Fruit fly (Drosophila melanogaster) whole organism, embryonic: ENCODE data around the gene timeout.
A peak's percentile ranks its signal among the peaks of the same experiment; 100 is the strongest.

Experiments
- Atf6 ChIP-seq: fragments of 200-800 bp; sonication (Bioruptor generic); IDR thresholded peaks from 2 replicates; pipeline ENCODE4 v1.3.6; 2022; ENCODE audit warnings: missing biosample characterization, missing genetic modification characterization
- CG10431 ChIP-seq: fragments of 200-800 bp; sonication (Bioruptor generic); optimal IDR thresholded peaks from 3 replicates; lab custom pipeline; 2018; ENCODE audit warnings: missing biosample characterization, mild to moderate bottlenecking, missing genetic modification characterization
- CG11093 ChIP-seq: fragments of 200-800 bp; sonication (Bioruptor generic); IDR thresholded peaks from 3 replicates; pipeline ENCODE4 v1.3.6; 2022; ENCODE audit warnings: missing biosample characterization, missing genetic modification characterization
- CG12942 ChIP-seq: fragments of 200-800 bp; sonication (Bioruptor generic); optimal IDR thresholded peaks from 3 replicates; lab custom pipeline; 2016; ENCODE audit warnings: missing biosample characterization, missing genetic modification characterization
- CG13424 ChIP-seq: fragments of 200-800 bp; sonication (Bioruptor generic); optimal IDR thresholded peaks from 2 replicates; lab custom pipeline; 2019; ENCODE audit warnings: missing biosample characterization, mild to moderate bottlenecking, missing genetic modification characterization, moderate library complexity
- CG15479 ChIP-seq: fragments of 200-800 bp; sonication (Bioruptor generic); optimal IDR thresholded peaks from 3 replicates; lab custom pipeline; 2019; ENCODE audit warnings: missing biosample characterization, mild to moderate bottlenecking, missing genetic modification characterization, moderate library complexity
- CG15514 ChIP-seq: fragments of 200-800 bp; sonication (Bioruptor generic); optimal IDR thresholded peaks from 3 replicates; lab custom pipeline; 2017; ENCODE audit warnings: missing biosample characterization, missing genetic modification characterization, mild to moderate bottlenecking, moderate library complexity, missing genetic modification reagents
- CG18262 ChIP-seq: fragments of 200-800 bp; optimal IDR thresholded peaks from 3 replicates; lab custom pipeline; 2019; ENCODE audit warnings: missing biosample characterization, mild to moderate bottlenecking, missing genetic modification characterization, moderate library complexity
- CG30403 ChIP-seq: fragments of 200-800 bp; sonication (Bioruptor generic); optimal IDR thresholded peaks from 3 replicates; lab custom pipeline; 2016; ENCODE audit warnings: missing biosample characterization, missing genetic modification characterization
- CG30431 ChIP-seq: fragments of 200-800 bp; sonication (Bioruptor generic); optimal IDR thresholded peaks from 2 replicates; lab custom pipeline; 2017; ENCODE audit warnings: missing biosample characterization, missing genetic modification characterization
- CG4404 ChIP-seq: fragments of 200-800 bp; sonication (Bioruptor generic); IDR thresholded peaks from 2 replicates; pipeline ENCODE4 v1.3.6; 2022; ENCODE audit warnings: missing biosample characterization, missing genetic modification characterization
- CG4617 ChIP-seq: fragments of 200-800 bp; sonication (Bioruptor generic); optimal IDR thresholded peaks from 3 replicates; lab custom pipeline; 2016; ENCODE audit warnings: missing biosample characterization, missing genetic modification characterization, borderline replicate concordance
- CG6791 ChIP-seq: fragments of 200-800 bp; sonication (Bioruptor generic); IDR thresholded peaks from 3 replicates; pipeline ENCODE4 v1.3.6; 2022; ENCODE audit warnings: missing biosample characterization, missing genetic modification characterization; ENCODE audit not compliant: partially characterized antibody
- CG6854 ChIP-seq: fragments of 200-800 bp; sonication (Bioruptor generic); optimal IDR thresholded peaks from 3 replicates; lab custom pipeline; 2017; ENCODE audit warnings: missing biosample characterization, mild to moderate bottlenecking, missing genetic modification characterization
- CG7357 ChIP-seq: fragments of 200-800 bp; sonication (Bioruptor generic); IDR thresholded peaks from 3 replicates; pipeline ENCODE4 v1.3.6; 2022; ENCODE audit warnings: missing biosample characterization, missing genetic modification characterization
- CG7963 ChIP-seq: fragments of 200-800 bp; sonication (Bioruptor generic); IDR thresholded peaks from 3 replicates; pipeline ENCODE4 v1.3.6; 2022; ENCODE audit warnings: missing biosample characterization, missing genetic modification characterization; ENCODE audit not compliant: partially characterized antibody
- CG8281 ChIP-seq: fragments of 200-800 bp; sonication (Bioruptor generic); optimal IDR thresholded peaks from 2 replicates; lab custom pipeline; 2018; ENCODE audit warnings: missing biosample characterization, mild to moderate bottlenecking, missing genetic modification characterization, moderate library complexity
- CG8765 ChIP-seq: fragments of 200-800 bp; sonication (Bioruptor generic); IDR thresholded peaks from 2 replicates; pipeline ENCODE4 v1.3.6; 2022; ENCODE audit warnings: missing biosample characterization, missing genetic modification characterization
- Dref ChIP-seq: fragments of 200-800 bp; sonication (Bioruptor generic); IDR thresholded peaks from 2 replicates; pipeline ENCODE4 v1.3.6; 2022; ENCODE audit warnings: missing biosample characterization, missing genetic modification characterization
- E2f1 ChIP-seq: fragments of 200-800 bp; sonication (Bioruptor generic); IDR thresholded peaks from 2 replicates; pipeline ENCODE4 v1.3.6; 2022; ENCODE audit warnings: missing biosample characterization, missing genetic modification characterization
- E2f2 ChIP-seq: fragments of 200-800 bp; sonication (Bioruptor generic); IDR thresholded peaks from 2 replicates; pipeline ENCODE4 v1.3.6; 2022; ENCODE audit warnings: missing biosample characterization, missing genetic modification characterization
- Eip74EF ChIP-seq, 2 experiments: fragments of 200-800 bp in 1 of 2; fragments of >200 bp in 1 of 2; sonication (Bioruptor generic) in 1 of 2; optimal IDR thresholded peaks; 2 replicates each; lab custom pipeline; 2017 to 2019; ENCODE audit warnings: missing biosample characterization in 2 of 2, missing genetic modification characterization in 2 of 2, mild to moderate bottlenecking in 1 of 2, moderate library complexity in 1 of 2
- HLH54F ChIP-seq: fragments of 200-800 bp; sonication (Bioruptor generic); optimal IDR thresholded peaks from 3 replicates; lab custom pipeline; 2016; ENCODE audit warnings: missing biosample characterization, missing genetic modification characterization
- Hey ChIP-seq: fragments of 200-800 bp; sonication (Bioruptor generic); optimal IDR thresholded peaks from 3 replicates; lab custom pipeline; 2018; ENCODE audit warnings: missing biosample characterization, mild to moderate bottlenecking, missing genetic modification characterization
- Hr78 ChIP-seq, 2 experiments: fragments of 200-800 bp in 1 of 2; fragments of >200 bp in 1 of 2; sonication (Bioruptor generic) in 1 of 2; optimal IDR thresholded peaks; 2 replicates each; lab custom pipeline; 2017 to 2019; ENCODE audit warnings: missing biosample characterization in 2 of 2, missing genetic modification characterization in 2 of 2, mild to moderate bottlenecking in 1 of 2, moderate library complexity in 1 of 2
- Jarid2 ChIP-seq: fragments of 200-800 bp; sonication (Bioruptor generic); optimal IDR thresholded peaks from 3 replicates; lab custom pipeline; 2017; ENCODE audit warnings: mild to moderate bottlenecking, missing biosample characterization, missing genetic modification reagents, missing genetic modification characterization
- MTF-1 ChIP-seq: fragments of 200-800 bp; sonication (Bioruptor generic); optimal IDR thresholded peaks from 2 replicates; lab custom pipeline; 2018; ENCODE audit warnings: missing biosample characterization, mild to moderate bottlenecking, missing genetic modification characterization, borderline replicate concordance
- NFAT ChIP-seq: fragments of 200-800 bp; sonication (Bioruptor generic); IDR thresholded peaks from 2 replicates; pipeline ENCODE4 v1.3.6; 2022; ENCODE audit warnings: missing biosample characterization, missing genetic modification characterization
- Nf-YA ChIP-seq: fragments of 200-800 bp; sonication (Bioruptor generic); IDR thresholded peaks from 2 replicates; pipeline ENCODE4 v1.3.6; 2022; ENCODE audit warnings: missing biosample characterization, missing genetic modification characterization
- Nf-YB ChIP-seq: fragments of 200-800 bp; sonication (Bioruptor generic); optimal IDR thresholded peaks from 3 replicates; lab custom pipeline; 2019; ENCODE audit warnings: missing biosample characterization, mild to moderate bottlenecking, missing genetic modification characterization, moderate library complexity
- Sry-δ ChIP-seq: fragments of 200-800 bp; sonication (Bioruptor generic); optimal IDR thresholded peaks from 2 replicates; lab custom pipeline; 2016; ENCODE audit warnings: missing biosample characterization, missing genetic modification characterization
- TFAM ChIP-seq: fragments of 200-800 bp; sonication (Bioruptor generic); optimal IDR thresholded peaks from 2 replicates; lab custom pipeline; 2017; ENCODE audit warnings: missing biosample characterization, missing genetic modification characterization, inconsistent platforms
- al ChIP-seq: fragments of 200-800 bp; sonication (Bioruptor generic); IDR thresholded peaks from 2 replicates; pipeline ENCODE4 v1.3.6; 2022; ENCODE audit warnings: missing biosample characterization, missing genetic modification characterization
- ara ChIP-seq: fragments of 200-800 bp; sonication (Bioruptor generic); IDR thresholded peaks from 2 replicates; pipeline ENCODE4 v1.3.6; 2022; ENCODE audit warnings: missing biosample characterization, missing genetic modification characterization
- ase ChIP-seq: fragments of 200-800 bp; sonication (Bioruptor generic); IDR thresholded peaks from 3 replicates; pipeline ENCODE4 v1.3.6; 2022; ENCODE audit warnings: missing biosample characterization, missing genetic modification characterization
- az2 ChIP-seq: fragments of 200-800 bp; sonication (Bioruptor generic); optimal IDR thresholded peaks from 3 replicates; lab custom pipeline; 2016; ENCODE audit warnings: missing biosample characterization, missing genetic modification characterization
- br ChIP-seq: fragments of >200 bp; optimal IDR thresholded peaks from 2 replicates; lab custom pipeline; 2017
- chif ChIP-seq, 2 experiments: fragments of 200-800 bp; sonication (Bioruptor generic); optimal IDR thresholded peaks; 3 replicates each; lab custom pipeline; 2016; ENCODE audit warnings: missing biosample characterization in 2 of 2, missing genetic modification characterization in 2 of 2
- chinmo ChIP-seq: fragments of 200-800 bp; sonication (Bioruptor generic); IDR thresholded peaks from 4 replicates; pipeline ENCODE4 v1.3.6; 2022; ENCODE audit warnings: missing biosample characterization, missing genetic modification characterization; ENCODE audit not compliant: partially characterized antibody
- danr ChIP-seq: fragments of 200-800 bp; sonication (Bioruptor generic); IDR thresholded peaks from 2 replicates; pipeline ENCODE4 v1.3.6; 2022; ENCODE audit warnings: missing biosample characterization, missing genetic modification characterization
- fd64A ChIP-seq: fragments of 200-800 bp; sonication (Bioruptor generic); optimal IDR thresholded peaks from 3 replicates; lab custom pipeline; 2018; ENCODE audit warnings: missing biosample characterization, mild to moderate bottlenecking, missing genetic modification characterization
- ftz-f1 ChIP-seq: fragments of 200-800 bp; sonication (Bioruptor generic); optimal IDR thresholded peaks from 2 replicates; lab custom pipeline; 2016; ENCODE audit warnings: missing biosample characterization, missing genetic modification characterization
- lola ChIP-seq, 3 experiments: fragments of >200 bp in 2 of 3; fragments of 200-800 bp in 1 of 3; sonication (Bioruptor generic) in 1 of 3; optimal IDR thresholded peaks; 2 replicates each; lab custom pipeline; 2017 to 2019; ENCODE audit warnings: missing biosample characterization in 3 of 3, missing genetic modification characterization in 3 of 3, mild to moderate bottlenecking in 1 of 3, moderate library complexity in 1 of 3
- nerfin-1 ChIP-seq: fragments of 200-800 bp; sonication (Bioruptor generic); optimal IDR thresholded peaks from 3 replicates; lab custom pipeline; 2019; ENCODE audit warnings: missing biosample characterization, mild to moderate bottlenecking, missing genetic modification characterization, moderate library complexity
- pfk ChIP-seq: fragments of 200-800 bp; sonication (Bioruptor generic); optimal IDR thresholded peaks from 2 replicates; lab custom pipeline; 2018; ENCODE audit warnings: missing biosample characterization, mild to moderate bottlenecking, missing genetic modification characterization, moderate library complexity
- psq ChIP-seq: fragments of 200-800 bp; sonication (Bioruptor generic); optimal IDR thresholded peaks from 2 replicates; lab custom pipeline; 2017; ENCODE audit warnings: missing biosample characterization, missing genetic modification characterization
- yki ChIP-seq: fragments of >200 bp; optimal IDR thresholded peaks from 3 replicates; lab custom pipeline; 2018
- zen ChIP-seq: fragments of 200-800 bp; sonication (Bioruptor generic); optimal IDR thresholded peaks from 3 replicates; lab custom pipeline; 2018; ENCODE audit warnings: missing biosample characterization, mild to moderate bottlenecking, missing genetic modification characterization, moderate library complexity
- zf30C ChIP-seq: fragments of 200-800 bp; sonication (Bioruptor generic); optimal IDR thresholded peaks from 3 replicates; lab custom pipeline; 2018; ENCODE audit warnings: missing biosample characterization, mild to moderate bottlenecking, missing genetic modification characterization
- zfh2 ChIP-seq: fragments of 200-800 bp; sonication (Bioruptor generic); optimal IDR thresholded peaks from 2 replicates; lab custom pipeline; 2016; ENCODE audit warnings: missing biosample characterization, missing genetic modification characterization

timeout gene

dm6 chr3R:13065180-13065757 is 23.2 kb upstream of the timeout start (continued):
- TF ChIP-seq az2 (no peak), danr (GFP tag; lab: Robert Waterston, UW) (no peak), Hey (no peak), CG6791 (GFP tag; lab: Robert Waterston, UW) (0 out of 3 replicates have a peak, but pooled peaks have one; percentile 39), Dref (no peak), al (no peak), HLH54F (GFP tag; lab: Kevin White, UChicago) (no peak), ftz-f1 (no peak), ara (GFP tag; lab: Robert Waterston, UW) (no peak), CG18262 (tag; lab: Kevin White, UChicago) (no peak), E2f2 (GFP tag; lab: Robert Waterston, UW) (no peak), CG15479 (GFP tag; lab: Kevin White, UChicago) (peak; percentile 56), zf30C (GFP tag; lab: Kevin White, UChicago) (peak; percentile 14), CG30431 (GFP tag; lab: Kevin White, UChicago) (no peak), zen (tag; lab: Kevin White, UChicago) (peak; percentile 69), CG7357 (no peak), CG7963 (peak; percentile 44; the same call in 1 of the 3 replicates), Sry-δ (GFP tag; lab: Kevin White, UChicago) (no peak), CG12942 (GFP tag; lab: Kevin White, UChicago) (no peak), chinmo (GFP tag; lab: Robert Waterston, UW) (no peak), yki (peak; percentile 6), CG8765 (GFP tag; lab: Robert Waterston, UW) (no peak), pfk (GFP tag; lab: Kevin White, UChicago) (no peak), CG6854 (GFP tag; lab: Kevin White, UChicago) (no peak), CG11093 (GFP tag; lab: Robert Waterston, UW) (no peak), E2f1 (no peak), CG8281 (tag; lab: Kevin White, UChicago) (no peak), MTF-1 (GFP tag; lab: Kevin White, UChicago) (no peak), Jarid2 (GFP tag; lab: Kevin White, UChicago) (peak; percentile 15), CG15514 (GFP tag; lab: Kevin White, UChicago) (no peak), CG10431 (GFP tag; lab: Kevin White, UChicago) (no peak), lola (GFP tag; optimal IDR thresholded peaks at IDR 0.05; lab: Kevin White, UChicago) (no peak), br (lab: Kevin White, UChicago) (no peak), CG30403 (no peak), NFAT (GFP tag; lab: Robert Waterston, UW) (no peak), fd64A (no peak), psq (GFP tag; lab: Kevin White, UChicago) (no peak), TFAM (no peak), Hr78 (GFP tag; optimal IDR thresholded peaks at IDR 0.05; lab: Kevin White, UChicago) (no peak), Nf-YA (GFP tag; lab: Robert Waterston, UW) (no peak), CG4404 (GFP tag; lab: Robert Waterston, UW) (no peak), Eip74EF (GFP tag; optimal IDR thresholded peaks at IDR 0.05; lab: Kevin White, UChicago) (no peak), nerfin-1 (tag; lab: Kevin White, UChicago) (no peak), zfh2 (GFP tag; lab: Kevin White, UChicago) (no peak), Nf-YB (GFP tag; lab: Kevin White, UChicago) (peak; percentile 94), chif (GFP tag; optimal IDR thresholded peaks at IDR 0.05; lab: Kevin White, UChicago) (no peak), ase (GFP tag; lab: Robert Waterston, UW) (no peak), CG4617 (GFP tag; lab: Kevin White, UChicago) (no peak), Atf6 (GFP tag; lab: Robert Waterston, UW) (no peak), CG13424 (no peak)
